Fruit fly (Drosophila melanogaster) whole organism, prepupa: Measurements from ENCODE around the gene CG46313.

Source experiments
- Blimp-1 ChIP-seq: fragments of 200-800 bp; sonication (Bioruptor generic); optimal IDR thresholded peaks from 3 replicates; lab custom pipeline; 2017; ENCODE audit warnings: missing biosample characterization, missing genetic modification characterization, mild to moderate bottlenecking, moderate library complexity, missing genetic modification reagents
- CG10631 ChIP-seq: fragments of 200-800 bp; sonication (Bioruptor generic); optimal IDR thresholded peaks from 2 replicates; lab custom pipeline; 2016; ENCODE audit warnings: missing biosample characterization, missing genetic modification characterization
- CG11762 ChIP-seq: fragments of 200-800 bp; sonication (Bioruptor generic); optimal IDR thresholded peaks from 3 replicates; lab custom pipeline; 2016; ENCODE audit warnings: missing biosample characterization, missing genetic modification characterization; ENCODE audit not compliant: insufficient read depth
- CG11902 ChIP-seq: fragments of 200-800 bp; sonication (Bioruptor generic); optimal IDR thresholded peaks from 3 replicates; lab custom pipeline; 2016; ENCODE audit warnings: missing biosample characterization, missing genetic modification characterization
- CG15336 ChIP-seq: fragments of 200-800 bp; sonication (Bioruptor generic); IDR thresholded peaks from 2 replicates; pipeline ENCODE4 v1.3.6; 2022; ENCODE audit warnings: missing biosample characterization, missing genetic modification characterization
- CG1621 ChIP-seq: fragments of 200-800 bp; sonication (Bioruptor generic); optimal IDR thresholded peaks from 3 replicates; lab custom pipeline; 2018; ENCODE audit warnings: missing biosample characterization, mild to moderate bottlenecking, missing genetic modification characterization
- CG16779 ChIP-seq: fragments of 200-800 bp; sonication (Bioruptor generic); optimal IDR thresholded peaks from 3 replicates; lab custom pipeline; 2017; ENCODE audit warnings: missing biosample characterization, mild to moderate bottlenecking, missing genetic modification characterization
- CG3032 ChIP-seq: fragments of 200-800 bp; optimal IDR thresholded peaks from 2 replicates; lab custom pipeline; 2019; ENCODE audit warnings: missing biosample characterization, mild to moderate bottlenecking, missing genetic modification characterization, moderate library complexity
- CG32006 ChIP-seq: fragments of 200-800 bp; sonication (Bioruptor generic); optimal IDR thresholded peaks from 3 replicates; lab custom pipeline; 2017; ENCODE audit warnings: missing biosample characterization, mild to moderate bottlenecking, missing genetic modification characterization
- CG34406 ChIP-seq: fragments of 200-800 bp; sonication (Bioruptor generic); optimal IDR thresholded peaks from 3 replicates; lab custom pipeline; 2016; ENCODE audit warnings: missing biosample characterization, missing genetic modification characterization
- CG4318 ChIP-seq: fragments of 200-800 bp; sonication (Bioruptor generic); optimal IDR thresholded peaks from 3 replicates; lab custom pipeline; 2017; ENCODE audit warnings: missing biosample characterization, mild to moderate bottlenecking, missing genetic modification characterization
- CG6163 ChIP-seq: fragments of 200-800 bp; sonication (Bioruptor generic); IDR thresholded peaks from 3 replicates; pipeline ENCODE4 v1.3.6; 2022; ENCODE audit warnings: missing biosample characterization, missing genetic modification characterization
- CG6276 ChIP-seq: fragments of 200-800 bp; sonication (Bioruptor generic); optimal IDR thresholded peaks from 2 replicates; lab custom pipeline; 2017; ENCODE audit warnings: missing biosample characterization, mild to moderate bottlenecking, missing genetic modification characterization
- CG6808 ChIP-seq: fragments of 200-800 bp; sonication (Bioruptor generic); optimal IDR thresholded peaks from 3 replicates; lab custom pipeline; 2017; ENCODE audit warnings: missing biosample characterization, missing genetic modification characterization, mild to moderate bottlenecking, moderate library complexity, missing genetic modification reagents
- CG6854 ChIP-seq: fragments of 200-800 bp; sonication (Bioruptor generic); optimal IDR thresholded peaks from 2 replicates; lab custom pipeline; 2017; ENCODE audit warnings: missing biosample characterization, mild to moderate bottlenecking, missing genetic modification characterization
- CG8119 ChIP-seq: fragments of 200-800 bp; sonication (Bioruptor generic); IDR thresholded peaks from 3 replicates; pipeline ENCODE4 v1.3.6; 2022; ENCODE audit warnings: missing biosample characterization, missing genetic modification characterization
- CG8319 ChIP-seq: fragments of 200-800 bp; sonication (Bioruptor generic); optimal IDR thresholded peaks from 3 replicates; lab custom pipeline; 2016; ENCODE audit warnings: missing biosample characterization, missing genetic modification characterization
- CG8632 ChIP-seq: fragments of 200-800 bp; sonication (Bioruptor generic); optimal IDR thresholded peaks from 3 replicates; lab custom pipeline; 2016; ENCODE audit warnings: missing biosample characterization, missing genetic modification characterization
- Eip78C ChIP-seq: fragments of 200-800 bp; sonication (Bioruptor generic); peaks from one replicate; lab custom pipeline; 2016; ENCODE audit warnings: missing biosample characterization, missing genetic modification characterization
- Hr38 ChIP-seq: sonication (Bioruptor generic); optimal IDR thresholded peaks from 2 replicates; lab custom pipeline; 2016; ENCODE audit warnings: missing biosample characterization, missing genetic modification characterization
- Hr39 ChIP-seq: fragments of 200-800 bp; sonication (Bioruptor generic); optimal IDR thresholded peaks from 2 replicates; lab custom pipeline; 2016; ENCODE audit warnings: missing biosample characterization, missing genetic modification characterization
- Hr4 ChIP-seq: fragments of 200-800 bp; sonication (Bioruptor generic); optimal IDR thresholded peaks from 3 replicates; lab custom pipeline; 2016; ENCODE audit warnings: missing biosample characterization, missing genetic modification characterization
- OdsH ChIP-seq: fragments of 200-800 bp; sonication (Bioruptor generic); optimal IDR thresholded peaks from 3 replicates; lab custom pipeline; 2016; ENCODE audit warnings: missing biosample characterization, missing genetic modification characterization
- Smox ChIP-seq: fragments of 200-800 bp; sonication (Bioruptor generic); optimal IDR thresholded peaks from 3 replicates; lab custom pipeline; 2016; ENCODE audit warnings: missing biosample characterization, missing genetic modification characterization
- Sox14 ChIP-seq: fragments of 200-800 bp; sonication (Bioruptor generic); optimal IDR thresholded peaks from 3 replicates; lab custom pipeline; 2016; ENCODE audit warnings: missing biosample characterization, missing genetic modification characterization
- dac ChIP-seq: fragments of 200-800 bp; sonication (Bioruptor generic); optimal IDR thresholded peaks from 2 replicates; lab custom pipeline; 2017; ENCODE audit warnings: missing biosample characterization, mild to moderate bottlenecking, missing genetic modification characterization
- dsx ChIP-seq: fragments of 200-800 bp; optimal IDR thresholded peaks from 3 replicates; lab custom pipeline; 2019; ENCODE audit warnings: missing biosample characterization, mild to moderate bottlenecking, missing genetic modification characterization, moderate library complexity; ENCODE audit not compliant: poor library complexity, severe bottlenecking
- eg ChIP-seq: fragments of 200-800 bp; sonication (Bioruptor generic); IDR thresholded peaks from 3 replicates; pipeline ENCODE4 v1.3.6; 2022; ENCODE audit warnings: missing biosample characterization, missing genetic modification characterization
- esn ChIP-seq: fragments of 200-800 bp; sonication (Bioruptor generic); optimal IDR thresholded peaks from 2 replicates; lab custom pipeline; 2016; ENCODE audit warnings: missing biosample characterization, mild to moderate bottlenecking, missing genetic modification characterization, moderate library complexity
- fd85E ChIP-seq: fragments of 200-800 bp; sonication (Bioruptor generic); optimal IDR thresholded peaks from 3 replicates; lab custom pipeline; 2016; ENCODE audit warnings: missing biosample characterization, missing genetic modification characterization
- fkh ChIP-seq: fragments of 200-800 bp; sonication (Bioruptor generic); optimal IDR thresholded peaks from 3 replicates; lab custom pipeline; 2017; ENCODE audit warnings: missing biosample characterization, mild to moderate bottlenecking, missing genetic modification characterization, moderate library complexity
- salr ChIP-seq, 2 experiments: fragments of 200-800 bp; sonication (Bioruptor generic); optimal IDR thresholded peaks; 3 replicates each; lab custom pipeline; 2016 to 2018; ENCODE audit warnings: missing biosample characterization in 2 of 2, missing genetic modification characterization in 2 of 2, mild to moderate bottlenecking in 1 of 2
- ss ChIP-seq, 2 experiments: fragments of 200-800 bp; sonication (Bioruptor generic); optimal IDR thresholded peaks; 2 replicates in 1 of 2; 3 replicates in 1 of 2; lab custom pipeline; 2017 to 2018; ENCODE audit warnings: mild to moderate bottlenecking in 2 of 2, missing biosample characterization in 2 of 2, missing genetic modification characterization in 2 of 2, moderate library complexity in 1 of 2
- svp ChIP-seq: fragments of 200-800 bp; sonication (Bioruptor generic); peaks from one replicate; lab custom pipeline; 2016; ENCODE audit warnings: missing biosample characterization, missing genetic modification characterization
- topi ChIP-seq: fragments of 200-800 bp; sonication (Bioruptor generic); optimal IDR thresholded peaks from 3 replicates; lab custom pipeline; 2016; ENCODE audit warnings: missing biosample characterization, missing genetic modification characterization
- vri ChIP-seq: fragments of 200-800 bp; sonication (Bioruptor generic); optimal IDR thresholded peaks from 3 replicates; lab custom pipeline; 2016; ENCODE audit warnings: missing biosample characterization, mild to moderate bottlenecking, missing genetic modification characterization

Gene CG46313

DNA sequence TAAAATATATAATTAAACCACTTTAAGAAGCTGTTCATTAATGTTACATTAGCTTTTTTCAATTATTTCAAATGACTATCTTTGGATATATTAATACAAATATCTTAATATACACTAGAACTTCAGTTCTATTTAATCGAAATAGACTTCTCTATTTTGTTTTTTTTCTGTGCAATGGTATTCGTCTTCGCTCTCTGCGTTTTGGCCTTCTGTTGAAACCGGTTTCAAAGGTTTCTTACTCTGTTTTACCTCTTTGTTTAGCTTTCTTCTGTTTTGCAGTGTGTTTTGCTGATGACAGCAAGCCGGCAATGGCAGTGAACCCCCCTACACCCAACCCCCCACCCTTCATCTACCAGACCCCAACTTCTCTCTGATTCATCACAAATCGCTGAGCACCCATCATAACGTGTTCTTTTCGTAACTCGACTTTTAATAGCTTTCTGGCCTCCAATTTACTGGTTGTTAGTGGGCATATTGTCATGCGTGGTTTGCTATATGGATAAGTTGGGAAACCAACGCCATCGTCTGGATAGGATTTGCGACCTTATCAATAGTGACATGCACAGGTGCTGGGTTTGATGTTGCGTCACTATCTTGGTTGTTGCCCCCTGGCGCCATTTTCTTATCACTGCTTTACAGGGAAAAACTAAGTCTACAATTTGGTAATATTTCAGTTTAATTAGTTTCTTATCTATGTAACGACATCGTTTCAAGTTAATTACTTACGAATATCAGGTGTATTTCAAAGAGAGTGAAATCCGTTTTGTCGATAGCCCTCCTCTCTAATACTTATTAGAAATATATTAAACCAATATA, 9.3 kb upstream of the CG46313 start:
- TF ChIP-seq topi (GFP tag; lab: Kevin White, UChicago), result no peak
- peak; percentile 37 for TF ChIP-seq esn
- TF ChIP-seq CG34406, result peak; percentile 1
- TF ChIP-seq ss (GFP tag; optimal IDR thresholded peaks at IDR 0.05; lab: Kevin White, UChicago), result peak in 1 of 2 experiments; percentile 10
- peak; percentile 36 for TF ChIP-seq vri (GFP tag; lab: Kevin White, UChicago)
- no peak for TF ChIP-seq eg (GFP tag; lab: Robert Waterston, UW)
- no peak for TF ChIP-seq Blimp-1 (GFP tag; lab: Kevin White, UChicago)
- TF ChIP-seq Sox14 (GFP tag; lab: Kevin White, UChicago), result no peak
- TF ChIP-seq CG15336, result peak; percentile 61; the same call in 1 of the 2 replicates
- peak; percentile 75 for TF ChIP-seq CG8119 (GFP tag; lab: Robert Waterston, UW)
- peak; percentile 28 for TF ChIP-seq svp
- peak; percentile 65; the same call in 2 of the 3 replicates for TF ChIP-seq CG6163
- peak; percentile 30 for TF ChIP-seq CG6276
- peak; percentile 27 for TF ChIP-seq CG10631
- peak; percentile 28 for TF ChIP-seq CG8632 (GFP tag; lab: Kevin White, UChicago)
- peak; percentile 3 for TF ChIP-seq CG8319 (GFP tag; lab: Kevin White, UChicago)
- TF ChIP-seq fkh (GFP tag; lab: Kevin White, UChicago), result peak; percentile 38
- TF ChIP-seq CG32006, result no peak
- TF ChIP-seq Eip78C (GFP tag; lab: Kevin White, UChicago), result peak; percentile 83

DNA sequence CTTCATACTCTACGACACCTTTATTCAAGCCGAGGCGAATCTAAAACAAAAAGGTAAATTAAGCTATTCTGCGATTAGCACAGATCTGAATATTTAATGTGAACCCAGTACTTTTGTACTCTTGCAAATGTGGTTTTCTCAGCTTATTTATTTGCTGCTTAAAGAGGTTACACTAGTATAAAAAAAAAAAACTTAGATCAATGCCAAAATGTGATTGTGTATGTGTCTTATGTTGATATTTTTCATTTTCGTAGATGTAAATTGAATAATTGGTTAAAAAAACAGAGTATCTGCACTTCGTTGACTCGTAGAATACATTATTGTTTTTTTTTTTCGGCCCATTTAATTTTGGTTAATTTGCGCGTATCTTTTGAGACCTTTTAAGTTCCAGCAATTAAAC, 8.6 kb upstream of the CG46313 start:
- TF ChIP-seq CG6808, result no peak

DNA sequence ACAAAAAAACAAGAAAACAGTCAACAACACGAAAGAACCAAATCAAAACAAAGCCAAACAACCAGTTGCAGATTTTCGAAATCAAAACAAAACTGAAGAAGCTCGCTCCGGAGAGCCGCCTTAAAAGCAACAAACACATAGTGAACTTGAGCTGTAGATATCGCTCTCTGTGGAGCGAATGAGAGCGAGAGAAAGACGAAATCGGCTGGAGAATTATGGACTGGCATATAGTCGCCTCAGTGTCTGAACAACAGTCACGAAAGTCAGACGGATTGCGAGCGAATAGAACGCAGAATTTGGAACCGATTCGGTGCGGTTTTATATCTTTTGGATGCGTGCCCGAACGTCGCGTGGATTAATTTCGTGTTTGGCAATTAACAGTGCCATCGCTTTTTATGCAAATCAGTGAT, 1.9 kb downstream of the CG46313 start:
- peak; percentile 27; the same call in 1 of the 2 replicates for TF ChIP-seq CG15336
- TF ChIP-seq CG6854, result peak; percentile 58
- peak; percentile 13 for TF ChIP-seq esn
- TF ChIP-seq eg (GFP tag; lab: Robert Waterston, UW), result peak; percentile 62; the same call in 2 of the 3 replicates
- peak in 1 of 2 experiments; percentile 72 for TF ChIP-seq ss (GFP tag; optimal IDR thresholded peaks at IDR 0.05; lab: Kevin White, UChicago)
- TF ChIP-seq CG6163, result no peak
- TF ChIP-seq OdsH (GFP tag; lab: Kevin White, UChicago), result no peak
- TF ChIP-seq, all 60 proteins: peak for 5

DNA sequence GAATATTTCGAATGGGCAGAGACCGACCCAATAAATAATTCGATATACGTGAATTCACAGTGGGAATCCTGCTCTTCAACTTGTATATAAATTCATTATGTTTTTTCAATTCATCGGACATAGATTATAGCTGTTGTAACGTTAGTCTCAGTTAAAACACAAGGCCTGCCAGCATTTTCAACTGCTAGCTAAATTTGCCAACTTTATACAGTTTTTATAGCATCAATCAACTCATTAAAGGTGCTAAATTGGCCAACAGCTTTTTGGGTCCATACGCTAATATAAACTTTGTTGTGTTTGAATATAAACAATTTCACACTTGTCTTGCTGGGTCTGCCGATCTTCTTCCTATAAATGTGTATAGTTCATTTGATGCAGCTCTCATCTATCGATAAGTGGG, 3.8 kb downstream of the CG46313 start:
- no peak for TF ChIP-seq Smox (GFP tag; lab: Kevin White, UChicago)
- peak; percentile 44 for TF ChIP-seq svp
- TF ChIP-seq, all 60 proteins: peak for 1

DNA sequence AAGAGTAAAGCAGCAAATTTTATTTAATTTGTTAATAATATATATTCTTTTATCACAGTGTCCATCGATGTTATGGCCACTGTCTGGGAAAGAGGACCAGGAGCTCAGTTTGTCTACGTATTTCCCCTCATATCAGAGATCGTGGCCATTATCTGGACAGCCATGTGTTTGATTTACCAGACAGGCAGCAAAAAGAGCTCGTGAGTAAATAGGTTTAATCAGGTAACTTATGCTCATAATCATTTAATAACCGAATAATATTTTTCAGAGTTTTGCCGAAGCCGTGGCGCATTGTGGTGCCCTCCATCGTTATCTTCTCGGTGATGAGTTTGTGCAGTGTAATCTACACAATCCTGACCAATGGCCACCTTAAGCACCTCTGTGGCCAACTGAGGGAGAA, 6.1 kb downstream of the CG46313 start:
- TF ChIP-seq Hr39 (GFP tag; lab: Kevin White, UChicago), result no peak
- no peak for TF ChIP-seq CG11762
- TF ChIP-seq CG8319 (GFP tag; lab: Kevin White, UChicago), result no peak
- no peak for TF ChIP-seq Hr38 (GFP tag; lab: Kevin White, UChicago)
- TF ChIP-seq svp, result peak; percentile 62

DNA sequence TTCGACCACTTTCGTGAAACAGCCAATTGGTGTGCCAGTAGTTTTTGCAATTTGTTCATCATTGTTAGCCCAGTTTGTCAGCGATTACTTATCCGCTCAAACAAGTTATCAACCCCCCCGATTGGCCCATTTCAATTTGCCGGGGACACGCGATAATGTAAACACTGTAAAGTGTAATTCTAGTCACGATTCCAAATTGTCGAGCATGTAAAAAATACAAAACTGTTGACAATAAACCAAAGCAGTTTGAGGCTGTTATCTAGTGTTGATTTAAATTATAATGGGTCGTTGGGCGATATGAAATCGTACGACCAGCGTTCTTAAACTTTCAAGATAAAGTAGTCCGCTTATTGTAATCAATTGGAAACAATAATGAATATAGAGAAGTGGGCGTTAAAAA, 9.1 kb downstream of the CG46313 start:
- no peak for TF ChIP-seq CG8119 (GFP tag; lab: Robert Waterston, UW)
- TF ChIP-seq CG3032 (tag; lab: Kevin White, UChicago), result no peak
- no peak for TF ChIP-seq CG11902 (GFP tag; lab: Kevin White, UChicago)
- TF ChIP-seq dac (GFP tag; lab: Kevin White, UChicago), result no peak
- TF ChIP-seq eg (GFP tag; lab: Robert Waterston, UW), result no peak
- no peak for TF ChIP-seq CG15336
- TF ChIP-seq Eip78C (GFP tag; lab: Kevin White, UChicago), result no peak
- no peak for TF ChIP-seq esn
- TF ChIP-seq fkh (GFP tag; lab: Kevin White, UChicago), result peak; percentile 23
- TF ChIP-seq dsx (GFP tag; lab: Kevin White, UChicago), result no peak
- no peak for TF ChIP-seq Smox (GFP tag; lab: Kevin White, UChicago)
- no peak for TF ChIP-seq CG4318 (GFP tag; lab: Kevin White, UChicago)
- TF ChIP-seq CG1621, result no peak
- no peak for TF ChIP-seq svp
- no peak for TF ChIP-seq fd85E (GFP tag; lab: Kevin White, UChicago)
- no peak for TF ChIP-seq CG6808
- 0 out of 3 replicates have a peak, but pooled peaks have one; percentile 9 for TF ChIP-seq CG6163
- no peak for TF ChIP-seq topi (GFP tag; lab: Kevin White, UChicago)
- TF ChIP-seq CG6276, result no peak
- peak in 1 of 2 experiments; percentile 37 for TF ChIP-seq ss (GFP tag; optimal IDR thresholded peaks at IDR 0.05; lab: Kevin White, UChicago)
- no peak for TF ChIP-seq CG16779 (tag; lab: Kevin White, UChicago)
- no peak for TF ChIP-seq salr (GFP tag; optimal IDR thresholded peaks at IDR 0.05; lab: Kevin White, UChicago)
- TF ChIP-seq Hr4, result no peak
